Fruit fly (Drosophila melanogaster) whole organism, embryonic: Measurements from ENCODE around the gene Wnt6.

Source experiments
- B-H1 ChIP-seq: fragments of 200-800 bp; sonication (Bioruptor generic); IDR thresholded peaks from 3 replicates; pipeline ENCODE4 v1.3.6; 2022; ENCODE audit warnings: missing biosample characterization, missing genetic modification characterization
- B-H2 ChIP-seq: fragments of 200-800 bp; sonication (Bioruptor generic); optimal IDR thresholded peaks from 2 replicates; lab custom pipeline; 2018; ENCODE audit warnings: missing biosample characterization, mild to moderate bottlenecking, missing genetic modification characterization
- CG10959 ChIP-seq: fragments of 200-800 bp; sonication (Bioruptor generic); IDR thresholded peaks from 2 replicates; pipeline ENCODE4 v1.3.6; 2022; ENCODE audit warnings: missing biosample characterization, missing genetic modification characterization
- CG11696 ChIP-seq: fragments of 200-800 bp; sonication (Bioruptor generic); IDR thresholded peaks from 2 replicates; pipeline ENCODE4 v1.3.6; 2022; ENCODE audit warnings: missing biosample characterization, missing genetic modification characterization
- CG12236 ChIP-seq: fragments of 200-800 bp; sonication (Bioruptor generic); optimal IDR thresholded peaks from 2 replicates; lab custom pipeline; 2016; ENCODE audit warnings: missing biosample characterization, missing genetic modification characterization
- CG12391 ChIP-seq: fragments of 200-800 bp; sonication (Bioruptor generic); optimal IDR thresholded peaks from 3 replicates; lab custom pipeline; 2018; ENCODE audit warnings: missing biosample characterization, mild to moderate bottlenecking, missing genetic modification characterization, moderate library complexity
- CG13775 ChIP-seq: fragments of 200-800 bp; sonication (Bioruptor generic); optimal IDR thresholded peaks from 3 replicates; lab custom pipeline; 2017; ENCODE audit warnings: missing biosample characterization, mild to moderate bottlenecking, missing genetic modification characterization
- CG15269 ChIP-seq: fragments of 200-800 bp; sonication (Bioruptor generic); optimal IDR thresholded peaks from 2 replicates; lab custom pipeline; 2018; ENCODE audit warnings: missing biosample characterization, mild to moderate bottlenecking, missing genetic modification characterization, moderate library complexity
- CG1602 ChIP-seq: fragments of 200-800 bp; sonication (Bioruptor generic); optimal IDR thresholded peaks from 3 replicates; lab custom pipeline; 2016; ENCODE audit warnings: missing biosample characterization, missing genetic modification characterization
- CG18262 ChIP-seq: fragments of 200-800 bp; optimal IDR thresholded peaks from 3 replicates; lab custom pipeline; 2019; ENCODE audit warnings: missing biosample characterization, mild to moderate bottlenecking, missing genetic modification characterization, moderate library complexity
- CG18764 ChIP-seq: fragments of 200-800 bp; sonication (Bioruptor generic); optimal IDR thresholded peaks from 3 replicates; lab custom pipeline; 2016; ENCODE audit warnings: missing biosample characterization, missing genetic modification characterization
- CG2199 ChIP-seq: fragments of 200-800 bp; sonication (Bioruptor generic); IDR thresholded peaks from 3 replicates; pipeline ENCODE4 v1.3.6; 2022; ENCODE audit warnings: missing biosample characterization, missing genetic modification characterization
- CG2712 ChIP-seq: fragments of 200-800 bp; optimal IDR thresholded peaks from 3 replicates; lab custom pipeline; 2019; ENCODE audit warnings: missing biosample characterization, mild to moderate bottlenecking, missing genetic modification characterization, moderate library complexity
- CG3407 ChIP-seq: fragments of 200-800 bp; sonication (Bioruptor generic); optimal IDR thresholded peaks from 2 replicates; lab custom pipeline; 2018; ENCODE audit warnings: missing biosample characterization, mild to moderate bottlenecking, missing genetic modification characterization
- CG4282 ChIP-seq: fragments of 200-800 bp; sonication (Bioruptor generic); optimal IDR thresholded peaks from 2 replicates; lab custom pipeline; 2016; ENCODE audit warnings: missing biosample characterization, missing genetic modification characterization
- CG43689 ChIP-seq: fragments of 200-800 bp; sonication (Bioruptor generic); IDR thresholded peaks from 2 replicates; pipeline ENCODE4 v1.3.6; 2022; ENCODE audit warnings: missing biosample characterization, missing genetic modification characterization
- CG4820 ChIP-seq: fragments of 200-800 bp; sonication (Bioruptor generic); optimal IDR thresholded peaks from 3 replicates; lab custom pipeline; 2016; ENCODE audit warnings: missing biosample characterization, missing genetic modification characterization
- CG5953 ChIP-seq: fragments of 200-800 bp; sonication (Bioruptor generic); IDR thresholded peaks from 2 replicates; pipeline ENCODE4 v1.3.6; 2022; ENCODE audit warnings: missing biosample characterization, missing genetic modification characterization
- CG7987 ChIP-seq: fragments of 200-800 bp; sonication (Bioruptor generic); optimal IDR thresholded peaks from 2 replicates; lab custom pipeline; 2018; ENCODE audit warnings: missing biosample characterization, mild to moderate bottlenecking, missing genetic modification characterization, moderate library complexity
- CG8765 ChIP-seq: fragments of 200-800 bp; sonication (Bioruptor generic); IDR thresholded peaks from 2 replicates; pipeline ENCODE4 v1.3.6; 2022; ENCODE audit warnings: missing biosample characterization, missing genetic modification characterization
- CG9876 ChIP-seq: fragments of 200-800 bp; sonication (Bioruptor generic); optimal IDR thresholded peaks from 2 replicates; lab custom pipeline; 2016; ENCODE audit warnings: missing biosample characterization, missing genetic modification characterization
- D ChIP-seq, 2 experiments: fragments of 200-800 bp in 1 of 2; fragments of >200 bp in 1 of 2; sonication (Bioruptor generic) in 1 of 2; optimal IDR thresholded peaks; 2 replicates in 1 of 2; 3 replicates in 1 of 2; lab custom pipeline; 2017; ENCODE audit warnings: mild to moderate bottlenecking in 1 of 2, missing biosample characterization in 1 of 2, missing genetic modification characterization in 1 of 2, missing genetic modification reagents in 1 of 2
- Dip3 ChIP-seq: fragments of 200-800 bp; sonication (Bioruptor generic); optimal IDR thresholded peaks from 3 replicates; lab custom pipeline; 2016; ENCODE audit warnings: missing biosample characterization, missing genetic modification characterization
- Elba2 ChIP-seq: fragments of 200-800 bp; sonication (Bioruptor generic); optimal IDR thresholded peaks from 3 replicates; lab custom pipeline; 2016; ENCODE audit warnings: missing biosample characterization, missing genetic modification characterization
- Fer3 ChIP-seq: fragments of 200-800 bp; sonication (Bioruptor generic); optimal IDR thresholded peaks from 2 replicates; lab custom pipeline; 2018; ENCODE audit warnings: missing biosample characterization, mild to moderate bottlenecking, missing genetic modification characterization, moderate library complexity
- Hey ChIP-seq: fragments of 200-800 bp; sonication (Bioruptor generic); optimal IDR thresholded peaks from 3 replicates; lab custom pipeline; 2018; ENCODE audit warnings: missing biosample characterization, mild to moderate bottlenecking, missing genetic modification characterization
- Hr3 ChIP-seq: fragments of 200-800 bp; sonication (Bioruptor generic); optimal IDR thresholded peaks from 3 replicates; lab custom pipeline; 2016; ENCODE audit warnings: missing biosample characterization, missing genetic modification characterization
- Hr78 ChIP-seq, 2 experiments: fragments of 200-800 bp in 1 of 2; fragments of >200 bp in 1 of 2; sonication (Bioruptor generic) in 1 of 2; optimal IDR thresholded peaks; 2 replicates each; lab custom pipeline; 2017 to 2019; ENCODE audit warnings: missing biosample characterization in 2 of 2, missing genetic modification characterization in 2 of 2, mild to moderate bottlenecking in 1 of 2, moderate library complexity in 1 of 2
- Lhr ChIP-seq: fragments of 200-800 bp; sonication (Bioruptor generic); optimal IDR thresholded peaks from 3 replicates; lab custom pipeline; 2017; ENCODE audit warnings: mild to moderate bottlenecking, missing biosample characterization, missing genetic modification reagents, missing genetic modification characterization
- Med ChIP-seq: fragments of 200-800 bp; sonication (Bioruptor generic); peaks from one replicate; lab custom pipeline; 2016; ENCODE audit warnings: missing biosample characterization, missing genetic modification characterization, mild to moderate bottlenecking, inconsistent platforms, moderate library complexity
- NfI ChIP-seq: fragments of 200-800 bp; sonication (Bioruptor generic); optimal IDR thresholded peaks from 3 replicates; lab custom pipeline; 2018; ENCODE audit warnings: missing biosample characterization, mild to moderate bottlenecking, missing genetic modification characterization, moderate library complexity
- Optix ChIP-seq: fragments of 200-800 bp; sonication (Bioruptor generic); IDR thresholded peaks from 3 replicates; pipeline ENCODE4 v1.3.6; 2022; ENCODE audit warnings: missing biosample characterization, missing genetic modification characterization
- Poxn ChIP-seq: fragments of 200-800 bp; sonication (Bioruptor generic); IDR thresholded peaks from 2 replicates; pipeline ENCODE4 v1.3.6; 2022; ENCODE audit warnings: missing biosample characterization, missing genetic modification characterization
- Xrp1 ChIP-seq: fragments of 200-800 bp; sonication (Bioruptor generic); IDR thresholded peaks from 2 replicates; pipeline ENCODE4 v1.3.6; 2022; ENCODE audit warnings: missing biosample characterization, missing genetic modification characterization
- chif ChIP-seq, 2 experiments: fragments of 200-800 bp; sonication (Bioruptor generic); optimal IDR thresholded peaks; 3 replicates each; lab custom pipeline; 2016; ENCODE audit warnings: missing biosample characterization in 2 of 2, missing genetic modification characterization in 2 of 2
- crc ChIP-seq: fragments of 200-800 bp; sonication (Bioruptor generic); optimal IDR thresholded peaks from 2 replicates; lab custom pipeline; 2016; ENCODE audit warnings: missing biosample characterization, missing genetic modification characterization
- dmrt11E ChIP-seq: fragments of 200-800 bp; sonication (Bioruptor generic); optimal IDR thresholded peaks from 3 replicates; lab custom pipeline; 2018; ENCODE audit warnings: missing biosample characterization, mild to moderate bottlenecking, missing genetic modification characterization, moderate library complexity
- grau ChIP-seq: fragments of 200-800 bp; optimal IDR thresholded peaks from 3 replicates; lab custom pipeline; 2019; ENCODE audit warnings: missing biosample characterization, mild to moderate bottlenecking, missing genetic modification characterization, moderate library complexity
- grn ChIP-seq: fragments of 200-800 bp; sonication (Bioruptor generic); optimal IDR thresholded peaks from 3 replicates; lab custom pipeline; 2017; ENCODE audit warnings: missing biosample characterization, missing genetic modification characterization
- gsb-n ChIP-seq: fragments of 200-800 bp; sonication (Bioruptor generic); optimal IDR thresholded peaks from 3 replicates; lab custom pipeline; 2018; ENCODE audit warnings: missing biosample characterization, mild to moderate bottlenecking, missing genetic modification characterization
- nerfin-2 ChIP-seq: fragments of 200-800 bp; sonication (Bioruptor generic); IDR thresholded peaks from 2 replicates; pipeline ENCODE4 v1.3.6; 2022; ENCODE audit warnings: missing biosample characterization, missing genetic modification characterization; ENCODE audit not compliant: partially characterized antibody
- p53 ChIP-seq: fragments of 200-800 bp; sonication (Bioruptor generic); optimal IDR thresholded peaks from 2 replicates; lab custom pipeline; 2016; ENCODE audit warnings: missing biosample characterization, missing genetic modification characterization
- pita ChIP-seq: fragments of 200-800 bp; sonication (Bioruptor generic); optimal IDR thresholded peaks from 2 replicates; lab custom pipeline; 2017; ENCODE audit warnings: missing biosample characterization, mild to moderate bottlenecking, missing genetic modification characterization
- ranshi ChIP-seq: fragments of 200-800 bp; sonication (Bioruptor generic); IDR thresholded peaks from 2 replicates; pipeline ENCODE4 v1.3.6; 2022; ENCODE audit warnings: missing biosample characterization, missing genetic modification characterization
- unc-4 ChIP-seq: fragments of 200-800 bp; sonication (Bioruptor generic); IDR thresholded peaks from 2 replicates; pipeline ENCODE4 v1.3.6; 2022; ENCODE audit warnings: missing biosample characterization, missing genetic modification characterization; ENCODE audit not compliant: partially characterized antibody
- unpg ChIP-seq: fragments of 200-800 bp; sonication (Bioruptor generic); optimal IDR thresholded peaks from 3 replicates; lab custom pipeline; 2018; ENCODE audit warnings: missing biosample characterization, mild to moderate bottlenecking, missing genetic modification characterization, moderate library complexity
- zf30C ChIP-seq: fragments of 200-800 bp; sonication (Bioruptor generic); optimal IDR thresholded peaks from 3 replicates; lab custom pipeline; 2018; ENCODE audit warnings: missing biosample characterization, mild to moderate bottlenecking, missing genetic modification characterization

The Wnt6 gene

dm6 chr2L:7291968-7292367 lies 41.5 kb upstream of the Wnt6 start (continued):
- peak; percentile 31 for TF ChIP-seq CG1602 (GFP tag; lab: Kevin White, UChicago)
- TF ChIP-seq Elba2 (GFP tag; lab: Kevin White, UChicago) = no peak
- TF ChIP-seq chif (GFP tag; optimal IDR thresholded peaks at IDR 0.05; lab: Kevin White, UChicago) = peak in 1 of 2 experiments; percentile 60
- peak; percentile 42 for TF ChIP-seq CG12391 (tag; lab: Kevin White, UChicago)
- TF ChIP-seq CG8765 (GFP tag; lab: Robert Waterston, UW) = peak; percentile 32
- peak; percentile 41 for TF ChIP-seq Med (GFP tag; lab: Kevin White, UChicago)
- peak; percentile 35; the same call in 1 of the 2 replicates for TF ChIP-seq ranshi (GFP tag; lab: Robert Waterston, UW)
- peak; percentile 45 for TF ChIP-seq gsb-n (tag; lab: Kevin White, UChicago)
- TF ChIP-seq zf30C (GFP tag; lab: Kevin White, UChicago) = peak; percentile 50
- no peak for TF ChIP-seq Lhr (GFP tag; lab: Kevin White, UChicago)
- TF ChIP-seq Hey (tag; lab: Kevin White, UChicago) = no peak
- TF ChIP-seq NfI = no peak
- TF ChIP-seq Hr78 (GFP tag; optimal IDR thresholded peaks at IDR 0.05; lab: Kevin White, UChicago) = no peak
- TF ChIP-seq crc (GFP tag; lab: Kevin White, UChicago) = no peak
- peak; percentile 6 for TF ChIP-seq CG18262 (tag; lab: Kevin White, UChicago)
- peak; percentile 0 for TF ChIP-seq Hr3 (GFP tag; lab: Kevin White, UChicago)
- peak; percentile 8; the same call in 1 of the 3 replicates for TF ChIP-seq Optix (GFP tag; lab: Robert Waterston, UW)
- peak; percentile 77 for TF ChIP-seq dmrt11E (tag; lab: Kevin White, UChicago)
- peak; percentile 21 for TF ChIP-seq grau (tag; lab: Kevin White, UChicago)

- TF ChIP-seq crc (GFP tag; lab: Kevin White, UChicago) = no peak
- TF ChIP-seq CG15269 (tag; lab: Kevin White, UChicago) = no peak
- no peak for TF ChIP-seq CG7987
- TF ChIP-seq Poxn (GFP tag; lab: Robert Waterston, UW) = no peak
- TF ChIP-seq pita = no peak
- TF ChIP-seq CG12236 (GFP tag; lab: Kevin White, UChicago) = no peak
- peak; percentile 42; the same call in 1 of the 2 replicates for TF ChIP-seq ranshi (GFP tag; lab: Robert Waterston, UW)
- TF ChIP-seq CG4282 (GFP tag; lab: Kevin White, UChicago) = no peak
- no peak for TF ChIP-seq CG43689
- TF ChIP-seq CG11696 (GFP tag; lab: Robert Waterston, UW) = no peak
- peak; percentile 14 for TF ChIP-seq CG18764 (GFP tag; lab: Kevin White, UChicago)
- TF ChIP-seq CG2712 (tag; lab: Kevin White, UChicago) = peak; percentile 71
- TF ChIP-seq D (optimal IDR thresholded peaks at IDR 0.05; lab: Kevin White, UChicago) = no peak
- TF ChIP-seq D (GFP tag; optimal IDR thresholded peaks at IDR 0.05; lab: Kevin White, UChicago) = peak; percentile 62
- peak; percentile 77 for TF ChIP-seq Xrp1
- TF ChIP-seq CG4820 = peak; percentile 48
- TF ChIP-seq CG13775 (GFP tag; lab: Kevin White, UChicago) = peak; percentile 37
- TF ChIP-seq CG10959 (GFP tag; lab: Robert Waterston, UW) = peak; percentile 69
- TF ChIP-seq p53 (GFP tag; lab: Kevin White, UChicago) = no peak
- no peak for TF ChIP-seq CG2199
- TF ChIP-seq CG5953 (GFP tag; lab: Robert Waterston, UW) = no peak
- TF ChIP-seq grn (GFP tag; lab: Kevin White, UChicago) = peak; percentile 77
- no peak for TF ChIP-seq B-H1
- TF ChIP-seq CG9876 (GFP tag; lab: Kevin White, UChicago) = no peak
- TF ChIP-seq Lhr (GFP tag; lab: Kevin White, UChicago) = no peak
- no peak for TF ChIP-seq CG3407
- no peak for TF ChIP-seq B-H2
- TF ChIP-seq Fer3 (tag; lab: Kevin White, UChicago) = no peak
- no peak for TF ChIP-seq nerfin-2 (GFP tag; lab: Robert Waterston, UW)
- peak; percentile 53 for TF ChIP-seq unpg (GFP tag; lab: Kevin White, UChicago)
- TF ChIP-seq Dip3 = no peak
- no peak for TF ChIP-seq unc-4
These were observed 39.8 kb upstream of the Wnt6 start for dm6 chr2L:7293475-7294332.
